Fruit fly (Drosophila melanogaster) whole organism, embryonic: ENCODE data around the gene SamDC.

ENCODE experiments used
- Bteb2 ChIP-seq: fragments of 200-800 bp; sonication (Bioruptor generic); optimal IDR thresholded peaks from 2 replicates; lab custom pipeline; 2016; ENCODE audit warnings: missing biosample characterization, missing genetic modification characterization
- CG10267 ChIP-seq: fragments of 200-800 bp; sonication (Bioruptor generic); optimal IDR thresholded peaks from 2 replicates; lab custom pipeline; 2018; ENCODE audit warnings: missing biosample characterization, mild to moderate bottlenecking, missing genetic modification characterization, moderate library complexity
- CG10321 ChIP-seq: fragments of 200-800 bp; sonication (Bioruptor generic); IDR thresholded peaks from 2 replicates; pipeline ENCODE4 v1.3.6; 2022; ENCODE audit warnings: missing biosample characterization, missing genetic modification characterization
- CG12299 ChIP-seq: fragments of 200-800 bp; sonication (Bioruptor generic); optimal IDR thresholded peaks from 2 replicates; lab custom pipeline; 2018; ENCODE audit warnings: missing biosample characterization, mild to moderate bottlenecking, missing genetic modification characterization
- CG12942 ChIP-seq: fragments of 200-800 bp; sonication (Bioruptor generic); optimal IDR thresholded peaks from 3 replicates; lab custom pipeline; 2016; ENCODE audit warnings: missing biosample characterization, missing genetic modification characterization
- CG13287 ChIP-seq: fragments of 200-800 bp; sonication (Bioruptor generic); IDR thresholded peaks from 2 replicates; pipeline ENCODE4 v1.3.6; 2022; ENCODE audit warnings: missing biosample characterization, missing genetic modification characterization; ENCODE audit not compliant: partially characterized antibody
- CG13624 ChIP-seq: fragments of 200-800 bp; sonication (Bioruptor generic); optimal IDR thresholded peaks from 2 replicates; lab custom pipeline; 2016; ENCODE audit warnings: missing biosample characterization, missing genetic modification characterization
- CG14710 ChIP-seq: fragments of 200-800 bp; sonication (Bioruptor generic); optimal IDR thresholded peaks from 3 replicates; lab custom pipeline; 2019; ENCODE audit warnings: missing biosample characterization, mild to moderate bottlenecking, missing genetic modification characterization, moderate library complexity
- CG15514 ChIP-seq: fragments of 200-800 bp; sonication (Bioruptor generic); optimal IDR thresholded peaks from 3 replicates; lab custom pipeline; 2017; ENCODE audit warnings: missing biosample characterization, missing genetic modification characterization, mild to moderate bottlenecking, moderate library complexity, missing genetic modification reagents
- CG15601 ChIP-seq: fragments of 200-800 bp; sonication (Bioruptor generic); optimal IDR thresholded peaks from 3 replicates; lab custom pipeline; 2019; ENCODE audit warnings: missing biosample characterization, mild to moderate bottlenecking, missing genetic modification characterization, moderate library complexity
- CG1603 ChIP-seq: fragments of 200-800 bp; sonication (Bioruptor generic); optimal IDR thresholded peaks from 2 replicates; lab custom pipeline; 2019; ENCODE audit warnings: missing biosample characterization, mild to moderate bottlenecking, missing genetic modification characterization, moderate library complexity
- CG17385 ChIP-seq: fragments of 200-800 bp; sonication (Bioruptor generic); optimal IDR thresholded peaks from 3 replicates; lab custom pipeline; 2018; ENCODE audit warnings: missing biosample characterization, mild to moderate bottlenecking, missing genetic modification characterization
- CG2116 ChIP-seq: fragments of 200-800 bp; sonication (Bioruptor generic); optimal IDR thresholded peaks from 3 replicates; lab custom pipeline; 2018; ENCODE audit warnings: missing biosample characterization, mild to moderate bottlenecking, missing genetic modification characterization
- CG30431 ChIP-seq: fragments of 200-800 bp; sonication (Bioruptor generic); optimal IDR thresholded peaks from 2 replicates; lab custom pipeline; 2017; ENCODE audit warnings: missing biosample characterization, missing genetic modification characterization
- CG3281 ChIP-seq: fragments of 200-800 bp; sonication (Bioruptor generic); optimal IDR thresholded peaks from 3 replicates; lab custom pipeline; 2017; ENCODE audit warnings: missing biosample characterization, mild to moderate bottlenecking, missing genetic modification characterization
- CG33213 ChIP-seq: fragments of 200-800 bp; sonication (Bioruptor generic); optimal IDR thresholded peaks from 3 replicates; lab custom pipeline; 2016; ENCODE audit warnings: missing biosample characterization, missing genetic modification characterization
- CHES-1-like ChIP-seq: fragments of 200-800 bp; sonication (Bioruptor generic); optimal IDR thresholded peaks from 2 replicates; lab custom pipeline; 2016; ENCODE audit warnings: missing biosample characterization, missing genetic modification characterization
- Ets65A ChIP-seq: fragments of 200-800 bp; sonication (Bioruptor generic); peaks from one replicate; lab custom pipeline; 2016; ENCODE audit warnings: missing biosample characterization, missing genetic modification characterization
- MESR4 ChIP-seq: fragments of 200-800 bp; sonication (Bioruptor generic); optimal IDR thresholded peaks from 2 replicates; lab custom pipeline; 2018; ENCODE audit warnings: missing biosample characterization, mild to moderate bottlenecking, missing genetic modification characterization, moderate library complexity
- Med ChIP-seq: fragments of 200-800 bp; sonication (Bioruptor generic); peaks from one replicate; lab custom pipeline; 2016; ENCODE audit warnings: missing biosample characterization, missing genetic modification characterization, mild to moderate bottlenecking, inconsistent platforms, moderate library complexity
- Meics ChIP-seq: fragments of 200-800 bp; sonication (Bioruptor generic); optimal IDR thresholded peaks from 2 replicates; lab custom pipeline; 2017; ENCODE audit warnings: missing biosample characterization, mild to moderate bottlenecking, missing genetic modification characterization
- Myb ChIP-seq: fragments of 200-800 bp; sonication (Bioruptor generic); optimal IDR thresholded peaks from 2 replicates; lab custom pipeline; 2016; ENCODE audit warnings: missing biosample characterization, missing genetic modification characterization
- Oaz ChIP-seq: fragments of 200-800 bp; sonication (Bioruptor generic); IDR thresholded peaks from 2 replicates; pipeline ENCODE4 v1.3.6; 2022; ENCODE audit warnings: missing biosample characterization, missing genetic modification characterization
- Side ChIP-seq: fragments of 200-800 bp; sonication (Bioruptor generic); optimal IDR thresholded peaks from 2 replicates; lab custom pipeline; 2016; ENCODE audit warnings: missing biosample characterization, missing genetic modification characterization
- ash1 ChIP-seq: fragments of 200-800 bp; sonication (Bioruptor generic); optimal IDR thresholded peaks from 2 replicates; lab custom pipeline; 2018; ENCODE audit warnings: missing biosample characterization, mild to moderate bottlenecking, missing genetic modification characterization
- bbx ChIP-seq: fragments of 200-800 bp; sonication (Bioruptor generic); IDR thresholded peaks from 2 replicates; pipeline ENCODE4 v1.3.6; 2022; ENCODE audit warnings: missing biosample characterization, missing genetic modification characterization; ENCODE audit not compliant: partially characterized antibody
- cato ChIP-seq: fragments of 200-800 bp; sonication (Bioruptor generic); optimal IDR thresholded peaks from 2 replicates; lab custom pipeline; 2016; ENCODE audit warnings: missing biosample characterization, missing genetic modification characterization, borderline replicate concordance
- cg ChIP-seq: fragments of 200-800 bp; sonication (Bioruptor generic); optimal IDR thresholded peaks from 3 replicates; lab custom pipeline; 2019; ENCODE audit warnings: missing biosample characterization, mild to moderate bottlenecking, missing genetic modification characterization, moderate library complexity
- chm ChIP-seq: fragments of 200-800 bp; sonication (Bioruptor generic); IDR thresholded peaks from 2 replicates; pipeline ENCODE4 v1.3.6; 2022; ENCODE audit warnings: missing biosample characterization, missing genetic modification characterization
- danr ChIP-seq: fragments of 200-800 bp; sonication (Bioruptor generic); IDR thresholded peaks from 2 replicates; pipeline ENCODE4 v1.3.6; 2022; ENCODE audit warnings: missing biosample characterization, missing genetic modification characterization
- ems ChIP-seq: fragments of 200-800 bp; sonication (Bioruptor generic); optimal IDR thresholded peaks from 3 replicates; lab custom pipeline; 2016; ENCODE audit warnings: missing biosample characterization, missing genetic modification characterization
- en ChIP-seq: fragments of 200-800 bp; sonication (Bioruptor generic); optimal IDR thresholded peaks from 2 replicates; lab custom pipeline; 2016; ENCODE audit warnings: missing biosample characterization, missing genetic modification characterization
- ewg ChIP-seq: fragments of 200-800 bp; sonication (Bioruptor generic); optimal IDR thresholded peaks from 3 replicates; lab custom pipeline; 2017; ENCODE audit warnings: mild to moderate bottlenecking, missing biosample characterization, missing genetic modification reagents, missing genetic modification characterization
- gcm ChIP-seq: fragments of 200-800 bp; sonication (Bioruptor generic); optimal IDR thresholded peaks from 2 replicates; lab custom pipeline; 2019; ENCODE audit warnings: missing biosample characterization, mild to moderate bottlenecking, missing genetic modification characterization, moderate library complexity
- grn ChIP-seq: fragments of 200-800 bp; sonication (Bioruptor generic); optimal IDR thresholded peaks from 3 replicates; lab custom pipeline; 2017; ENCODE audit warnings: missing biosample characterization, missing genetic modification characterization
- jigr1 ChIP-seq: fragments of 200-800 bp; sonication (Bioruptor generic); IDR thresholded peaks from 3 replicates; pipeline ENCODE4 v1.3.6; 2022; ENCODE audit warnings: missing biosample characterization, missing genetic modification characterization
- nerfin-1 ChIP-seq: fragments of 200-800 bp; sonication (Bioruptor generic); optimal IDR thresholded peaks from 3 replicates; lab custom pipeline; 2019; ENCODE audit warnings: missing biosample characterization, mild to moderate bottlenecking, missing genetic modification characterization, moderate library complexity
- onecut ChIP-seq: fragments of 200-800 bp; sonication (Bioruptor generic); IDR thresholded peaks from 2 replicates; pipeline ENCODE4 v1.3.6; 2022; ENCODE audit warnings: missing biosample characterization, missing genetic modification characterization
- otp ChIP-seq: fragments of 200-800 bp; sonication (Bioruptor generic); IDR thresholded peaks from 3 replicates; pipeline ENCODE4, ENCODE4 v1.3.6; 2022; ENCODE audit warnings: missing biosample characterization, missing genetic modification characterization
- pzg ChIP-seq: fragments of 200-800 bp; sonication (Bioruptor generic); optimal IDR thresholded peaks from 3 replicates; lab custom pipeline; 2018; ENCODE audit warnings: missing biosample characterization, mild to moderate bottlenecking, missing genetic modification characterization, moderate library complexity
- rib ChIP-seq: fragments of 200-800 bp; sonication (Bioruptor generic); IDR thresholded peaks from 2 replicates; pipeline ENCODE4 v1.3.6; 2022; ENCODE audit warnings: missing biosample characterization, missing genetic modification characterization
- sens ChIP-seq: fragments of 200-800 bp; sonication (Bioruptor generic); peaks from one replicate; lab custom pipeline; 2016; ENCODE audit warnings: missing biosample characterization, missing genetic modification characterization
- seq ChIP-seq: fragments of 200-800 bp; sonication (Bioruptor generic); IDR thresholded peaks from 2 replicates; pipeline ENCODE4 v1.3.6; 2022; ENCODE audit warnings: missing biosample characterization, missing genetic modification characterization
- sima ChIP-seq: fragments of 200-800 bp; sonication (Bioruptor generic); optimal IDR thresholded peaks from 2 replicates; lab custom pipeline; 2016; ENCODE audit warnings: missing biosample characterization, missing genetic modification characterization
- stwl ChIP-seq: fragments of 200-800 bp; sonication (Bioruptor generic); optimal IDR thresholded peaks from 3 replicates; lab custom pipeline; 2018; ENCODE audit warnings: missing biosample characterization, mild to moderate bottlenecking, missing genetic modification characterization, moderate library complexity
- trem ChIP-seq: fragments of 200-800 bp; optimal IDR thresholded peaks from 3 replicates; lab custom pipeline; 2019; ENCODE audit warnings: missing biosample characterization, mild to moderate bottlenecking, missing genetic modification characterization, moderate library complexity

SamDC gene

dm6 chr2L:10306518-10307260, 32.6 kb upstream of the SamDC start, which contains the start of the genes CG5390 and CG4968 (continued):
- TF ChIP-seq onecut (GFP tag; lab: Robert Waterston, UW), result peak; percentile 44
- TF ChIP-seq danr (GFP tag; lab: Robert Waterston, UW), result peak; percentile 49; the same call in 1 of the 2 replicates
- peak; percentile 19 for TF ChIP-seq cato (GFP tag; lab: Kevin White, UChicago)
- no peak for TF ChIP-seq jigr1
- peak; percentile 68 for TF ChIP-seq CG17385 (GFP tag; lab: Kevin White, UChicago)

dm6 chr2L:10310614-10311382, 28.5 kb upstream of the SamDC start, which contains the start of gene Cdk5alpha:
TSS of gene Cdk5alpha (minus strand) at chr2L:10310956.
- no peak for TF ChIP-seq chm (GFP tag; lab: Robert Waterston, UW)
- peak; percentile 41 for TF ChIP-seq Myb (GFP tag; lab: Kevin White, UChicago)
- TF ChIP-seq CG15601 (tag; lab: Kevin White, UChicago), result peak; percentile 26
- TF ChIP-seq rib, result no peak
- TF ChIP-seq pzg, result peak; percentile 18
- TF ChIP-seq CHES-1-like (GFP tag; lab: Kevin White, UChicago), result peak; percentile 21
- TF ChIP-seq trem (tag; lab: Kevin White, UChicago), result peak; percentile 31
- TF ChIP-seq MESR4 (GFP tag; lab: Kevin White, UChicago), result peak; percentile 8
- TF ChIP-seq sens (GFP tag; lab: Kevin White, UChicago), result peak; percentile 85
- no peak for TF ChIP-seq en (GFP tag; lab: Kevin White, UChicago)
- no peak for TF ChIP-seq cg (GFP tag; lab: Kevin White, UChicago)
- TF ChIP-seq CG13287 (GFP tag; lab: Robert Waterston, UW), result peak; percentile 22; the same call in 1 of the 2 replicates
- peak; percentile 22 for TF ChIP-seq nerfin-1 (tag; lab: Kevin White, UChicago)
- no peak for TF ChIP-seq CG3281
- no peak for TF ChIP-seq CG10321 (GFP tag; lab: Robert Waterston, UW)
- peak; percentile 85 for TF ChIP-seq seq
- TF ChIP-seq CG12942 (GFP tag; lab: Kevin White, UChicago), result no peak
- TF ChIP-seq CG30431 (GFP tag; lab: Kevin White, UChicago), result no peak
- TF ChIP-seq Ets65A (GFP tag; lab: Kevin White, UChicago), result peak; percentile 79
- TF ChIP-seq Oaz (GFP tag; lab: Robert Waterston, UW), result no peak
- TF ChIP-seq Bteb2 (GFP tag; lab: Kevin White, UChicago), result peak; percentile 1
- no peak for TF ChIP-seq sima (GFP tag; lab: Kevin White, UChicago)
- TF ChIP-seq gcm (GFP tag; lab: Kevin White, UChicago), result no peak
- no peak for TF ChIP-seq Meics (GFP tag; lab: Kevin White, UChicago)
- TF ChIP-seq Side (GFP tag; lab: Kevin White, UChicago), result no peak
- TF ChIP-seq ems (GFP tag; lab: Kevin White, UChicago), result peak; percentile 17
- TF ChIP-seq stwl, result peak; percentile 98
- peak; percentile 92 for TF ChIP-seq CG10267 (tag; lab: Kevin White, UChicago)
- peak; percentile 0 for TF ChIP-seq CG33213 (GFP tag; lab: Kevin White, UChicago)
- TF ChIP-seq grn (GFP tag; lab: Kevin White, UChicago), result peak; percentile 24
- TF ChIP-seq Med (GFP tag; lab: Kevin White, UChicago), result peak; percentile 79
- TF ChIP-seq bbx, result peak; percentile 29
- TF ChIP-seq ewg (GFP tag; lab: Kevin White, UChicago), result peak; percentile 95
- TF ChIP-seq CG13624, result peak; percentile 3
- no peak for TF ChIP-seq otp (GFP tag; lab: Robert Waterston, UW)
- TF ChIP-seq CG15514 (GFP tag; lab: Kevin White, UChicago), result peak; percentile 8
- peak; percentile 18 for TF ChIP-seq CG2116 (GFP tag; lab: Kevin White, UChicago)
- TF ChIP-seq ash1 (GFP tag; lab: Kevin White, UChicago), result no peak
- TF ChIP-seq CG12299 (tag; lab: Kevin White, UChicago), result no peak
- TF ChIP-seq CG1603 (tag; lab: Kevin White, UChicago), result peak; percentile 32
- peak; percentile 92 for TF ChIP-seq onecut (GFP tag; lab: Robert Waterston, UW)
- peak; percentile 5 for TF ChIP-seq CG14710 (tag; lab: Kevin White, UChicago)
